Worm (Caenorhabditis elegans): ENCODE results near the gene fbxa-166.

- TF ChIP-seq ceh-22 (tag; optimal IDR thresholded peaks at IDR 0.05) (no peak), sox-2 (GFP tag; IDR thresholded peaks at IDR 0.05) (no peak), lim-6 (tag; optimal IDR thresholded peaks at IDR 0.05) (no peak), fkh-10 (GFP tag; optimal IDR thresholded peaks at IDR 0.05) (no peak), ceh-30 (tag; optimal IDR thresholded peaks at IDR 0.05) (no peak), eyg-1 (tag; optimal IDR thresholded peaks at IDR 0.05) (no peak), madf-2 (tag; optimal IDR thresholded peaks at IDR 0.05) (no peak)
Observed at ce11 chrII:1567646-1568045, 51.2 kb downstream of the fbxa-166 start, which contains the start of gene K05F6.8.

Measured in whole organism, late embryonic.